Fruit fly (Drosophila melanogaster) whole organism, embryonic: ENCODE data around the gene CG2256.

Experiments
- CG10209 ChIP-seq: fragments of 200-800 bp; sonication (Bioruptor generic); optimal IDR thresholded peaks from 3 replicates; lab custom pipeline; 2017; ENCODE audit warnings: missing biosample characterization, mild to moderate bottlenecking, missing genetic modification characterization, missing genetic modification reagents
- CG10366 ChIP-seq: fragments of 200-800 bp; sonication (Bioruptor generic); IDR thresholded peaks from 2 replicates; pipeline ENCODE4 v1.3.6; 2022; ENCODE audit warnings: missing biosample characterization, missing genetic modification characterization
- CG14441 ChIP-seq: fragments of 200-800 bp; sonication (Bioruptor generic); IDR thresholded peaks from 2 replicates; pipeline ENCODE4 v1.3.6; 2022; ENCODE audit warnings: missing biosample characterization, missing genetic modification characterization
- CG15011 ChIP-seq: fragments of 200-800 bp; sonication (Bioruptor generic); optimal IDR thresholded peaks from 3 replicates; lab custom pipeline; 2018; ENCODE audit warnings: missing biosample characterization, mild to moderate bottlenecking, missing genetic modification characterization
- CG2120 ChIP-seq: fragments of 200-800 bp; sonication (Bioruptor generic); optimal IDR thresholded peaks from 3 replicates; lab custom pipeline; 2016; ENCODE audit warnings: missing biosample characterization, missing genetic modification characterization
- CG31224 ChIP-seq: fragments of 200-800 bp; sonication (Bioruptor generic); IDR thresholded peaks from 2 replicates; pipeline ENCODE4 v1.3.6; 2022; ENCODE audit warnings: missing biosample characterization, missing genetic modification characterization
- CG5245 ChIP-seq: fragments of 200-800 bp; sonication (Bioruptor generic); optimal IDR thresholded peaks from 3 replicates; lab custom pipeline; 2016; ENCODE audit warnings: missing biosample characterization, missing genetic modification characterization
- CG7357 ChIP-seq: fragments of 200-800 bp; sonication (Bioruptor generic); IDR thresholded peaks from 3 replicates; pipeline ENCODE4 v1.3.6; 2022; ENCODE audit warnings: missing biosample characterization, missing genetic modification characterization
- CG7745 ChIP-seq: fragments of 200-800 bp; sonication (Bioruptor generic); optimal IDR thresholded peaks from 2 replicates; lab custom pipeline; 2018; ENCODE audit warnings: missing biosample characterization, mild to moderate bottlenecking, missing genetic modification characterization, moderate library complexity
- CG7839 ChIP-seq: fragments of 200-800 bp; sonication (Bioruptor generic); optimal IDR thresholded peaks from 3 replicates; lab custom pipeline; 2018; ENCODE audit warnings: missing biosample characterization, mild to moderate bottlenecking, missing genetic modification characterization, moderate library complexity
- CG8944 ChIP-seq: fragments of 200-800 bp; sonication (Bioruptor generic); optimal IDR thresholded peaks from 3 replicates; lab custom pipeline; 2016; ENCODE audit warnings: missing biosample characterization, missing genetic modification characterization
- CHES-1-like ChIP-seq: fragments of 200-800 bp; sonication (Bioruptor generic); optimal IDR thresholded peaks from 2 replicates; lab custom pipeline; 2016; ENCODE audit warnings: missing biosample characterization, missing genetic modification characterization
- CrebB ChIP-seq: fragments of 200-800 bp; sonication (Bioruptor generic); optimal IDR thresholded peaks from 3 replicates; lab custom pipeline; 2018; ENCODE audit warnings: missing biosample characterization, mild to moderate bottlenecking, missing genetic modification characterization
- Deaf1 ChIP-seq: fragments of 200-800 bp; optimal IDR thresholded peaks from 3 replicates; lab custom pipeline; 2019; ENCODE audit warnings: missing biosample characterization, mild to moderate bottlenecking, missing genetic modification characterization, moderate library complexity
- Doc3 ChIP-seq: fragments of 200-800 bp; sonication (Bioruptor generic); IDR thresholded peaks from 3 replicates; pipeline ENCODE4 v1.3.6; 2022; ENCODE audit warnings: missing biosample characterization, missing genetic modification characterization; ENCODE audit not compliant: partially characterized antibody
- NfI ChIP-seq: fragments of 200-800 bp; sonication (Bioruptor generic); optimal IDR thresholded peaks from 3 replicates; lab custom pipeline; 2018; ENCODE audit warnings: missing biosample characterization, mild to moderate bottlenecking, missing genetic modification characterization, moderate library complexity
- Rfx ChIP-seq: fragments of 200-800 bp; sonication (Bioruptor generic); IDR thresholded peaks from 2 replicates; pipeline ENCODE4 v1.3.6; 2022; ENCODE audit warnings: missing biosample characterization, missing genetic modification characterization
- Side ChIP-seq: fragments of 200-800 bp; sonication (Bioruptor generic); optimal IDR thresholded peaks from 2 replicates; lab custom pipeline; 2016; ENCODE audit warnings: missing biosample characterization, missing genetic modification characterization
- Sin3A ChIP-seq: fragments of >200 bp; optimal IDR thresholded peaks from 2 replicates; lab custom pipeline; 2018
- Six4 ChIP-seq: fragments of 200-800 bp; sonication (Bioruptor generic); optimal IDR thresholded peaks from 2 replicates; lab custom pipeline; 2016; ENCODE audit warnings: missing biosample characterization, missing genetic modification characterization
- az2 ChIP-seq: fragments of 200-800 bp; sonication (Bioruptor generic); optimal IDR thresholded peaks from 3 replicates; lab custom pipeline; 2016; ENCODE audit warnings: missing biosample characterization, missing genetic modification characterization
- chinmo ChIP-seq: fragments of 200-800 bp; sonication (Bioruptor generic); IDR thresholded peaks from 4 replicates; pipeline ENCODE4 v1.3.6; 2022; ENCODE audit warnings: missing biosample characterization, missing genetic modification characterization; ENCODE audit not compliant: partially characterized antibody
- crol ChIP-seq: fragments of 200-800 bp; sonication (Bioruptor generic); IDR thresholded peaks from 2 replicates; pipeline ENCODE4 v1.3.6; 2022; ENCODE audit warnings: missing biosample characterization, missing genetic modification characterization
- dan ChIP-seq: fragments of 200-800 bp; sonication (Bioruptor generic); IDR thresholded peaks from 2 replicates; pipeline ENCODE4 v1.3.6; 2022; ENCODE audit warnings: missing biosample characterization, missing genetic modification characterization
- danr ChIP-seq: fragments of 200-800 bp; sonication (Bioruptor generic); IDR thresholded peaks from 2 replicates; pipeline ENCODE4 v1.3.6; 2022; ENCODE audit warnings: missing biosample characterization, missing genetic modification characterization
- dm ChIP-seq: fragments of 200-800 bp; sonication (Bioruptor generic); optimal IDR thresholded peaks from 3 replicates; lab custom pipeline; 2016; ENCODE audit warnings: missing biosample characterization, missing genetic modification characterization
- dmrt11E ChIP-seq: fragments of 200-800 bp; sonication (Bioruptor generic); optimal IDR thresholded peaks from 3 replicates; lab custom pipeline; 2018; ENCODE audit warnings: missing biosample characterization, mild to moderate bottlenecking, missing genetic modification characterization, moderate library complexity
- ewg ChIP-seq: fragments of 200-800 bp; sonication (Bioruptor generic); optimal IDR thresholded peaks from 3 replicates; lab custom pipeline; 2017; ENCODE audit warnings: mild to moderate bottlenecking, missing biosample characterization, missing genetic modification reagents, missing genetic modification characterization
- exex ChIP-seq: fragments of 200-800 bp; sonication (Bioruptor generic); optimal IDR thresholded peaks from 4 replicates; lab custom pipeline; 2018; ENCODE audit warnings: missing biosample characterization, mild to moderate bottlenecking, missing genetic modification characterization, moderate library complexity
- grn ChIP-seq: fragments of 200-800 bp; sonication (Bioruptor generic); optimal IDR thresholded peaks from 3 replicates; lab custom pipeline; 2017; ENCODE audit warnings: missing biosample characterization, missing genetic modification characterization
- pan ChIP-seq, 4 experiments: fragments of >200 bp in 3 of 4; fragments of 200-800 bp in 1 of 4; sonication (Bioruptor generic) in 1 of 4; optimal IDR thresholded peaks in 3 of 4; IDR thresholded peaks in 1 of 4; 2 replicates each; pipeline versions ENCODE4 v1.3.6 to Lab custom; 2017 to 2022; ENCODE audit warnings: missing biosample characterization in 2 of 4, missing genetic modification characterization in 2 of 4, mixed read lengths in 1 of 4
- pfk ChIP-seq: fragments of 200-800 bp; sonication (Bioruptor generic); optimal IDR thresholded peaks from 2 replicates; lab custom pipeline; 2018; ENCODE audit warnings: missing biosample characterization, mild to moderate bottlenecking, missing genetic modification characterization, moderate library complexity
- scrt ChIP-seq: fragments of 200-800 bp; sonication (Bioruptor generic); optimal IDR thresholded peaks from 2 replicates; lab custom pipeline; 2018; ENCODE audit warnings: missing biosample characterization, mild to moderate bottlenecking, missing genetic modification characterization, moderate library complexity
- shn ChIP-seq: fragments of 200-800 bp; sonication (Bioruptor generic); optimal IDR thresholded peaks from 3 replicates; lab custom pipeline; 2016; ENCODE audit warnings: missing biosample characterization, missing genetic modification characterization
- sr ChIP-seq: fragments of 200-800 bp; sonication (Bioruptor generic); IDR thresholded peaks from 3 replicates; pipeline ENCODE4 v1.3.6; 2022; ENCODE audit warnings: missing biosample characterization, missing genetic modification characterization
- sug ChIP-seq: fragments of 200-800 bp; optimal IDR thresholded peaks from 2 replicates; lab custom pipeline; 2019; ENCODE audit warnings: missing biosample characterization, mild to moderate bottlenecking, missing genetic modification characterization, moderate library complexity
- trem ChIP-seq: fragments of 200-800 bp; optimal IDR thresholded peaks from 3 replicates; lab custom pipeline; 2019; ENCODE audit warnings: missing biosample characterization, mild to moderate bottlenecking, missing genetic modification characterization, moderate library complexity
- tup ChIP-seq: fragments of 200-800 bp; sonication (Bioruptor generic); optimal IDR thresholded peaks from 2 replicates; lab custom pipeline; 2016; ENCODE audit warnings: missing biosample characterization, mild to moderate bottlenecking, missing genetic modification characterization, moderate library complexity
- wek ChIP-seq: fragments of 200-800 bp; sonication (Bioruptor generic); optimal IDR thresholded peaks from 3 replicates; lab custom pipeline; 2018; ENCODE audit warnings: missing biosample characterization, mild to moderate bottlenecking, missing genetic modification characterization, moderate library complexity

CG2256 gene

DNA sequence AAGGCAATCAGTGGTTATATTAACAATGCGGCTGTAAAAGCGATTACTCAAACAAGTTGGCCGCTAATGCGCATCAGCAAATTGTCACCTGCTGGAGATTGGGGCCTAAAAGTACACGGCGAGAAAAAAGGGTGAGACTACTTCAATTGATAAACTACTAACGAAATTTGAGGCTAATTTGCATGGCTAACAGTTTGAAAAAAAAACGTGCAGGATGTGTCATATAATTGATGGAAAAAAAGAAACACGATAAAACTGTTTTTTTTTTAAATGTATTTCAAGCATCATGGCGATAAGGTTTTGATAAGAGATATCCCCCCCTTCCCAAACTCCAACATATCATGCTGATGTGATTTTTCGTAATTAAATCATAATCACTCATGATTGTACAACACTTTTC is 25.7 kb upstream of the CG2256 start (continued):
- TF ChIP-seq CG15011 (GFP tag; lab: Kevin White, UChicago) (peak; percentile 11), CG2120 (GFP tag; lab: Kevin White, UChicago) (peak; percentile 55), NfI (GFP tag; lab: Kevin White, UChicago) (peak; percentile 39), Sin3A (no peak), CG10209 (GFP tag; lab: Kevin White, UChicago) (peak; percentile 35)

DNA sequence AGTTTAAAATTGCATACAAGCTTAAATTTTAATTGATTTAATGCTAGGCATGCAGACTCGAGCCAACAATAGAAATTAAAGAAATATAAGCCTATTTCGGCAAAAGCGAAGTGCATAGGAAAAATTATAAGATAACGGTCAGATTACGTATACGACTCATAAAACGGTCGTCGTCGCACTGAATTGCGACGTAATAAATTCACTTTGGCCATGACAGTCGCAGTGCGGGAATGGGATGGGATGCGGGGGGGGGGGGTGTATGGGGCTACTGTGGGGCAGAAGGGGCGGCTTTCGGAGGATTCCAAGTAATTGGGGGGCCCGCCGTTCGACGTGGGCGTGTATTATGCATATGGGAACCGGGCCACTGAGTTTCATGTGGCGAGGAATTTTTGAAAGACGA is 24.0 kb upstream of the CG2256 start:
- TF ChIP-seq chinmo (GFP tag; lab: Robert Waterston, UW) (peak; percentile 90; the same call in 2 of the 4 replicates), shn (no peak), trem (tag; lab: Kevin White, UChicago) (no peak), CrebB (no peak), CG31224 (GFP tag; lab: Robert Waterston, UW) (no peak), CG14441 (GFP tag; lab: Robert Waterston, UW) (no peak), az2 (no peak), danr (no peak), CG10366 (GFP tag; lab: Robert Waterston, UW) (no peak), ewg (GFP tag; lab: Kevin White, UChicago) (no peak), dan (GFP tag; lab: Robert Waterston, UW) (no peak), pan (optimal IDR thresholded peaks at IDR 0.05; lab: Kevin White, UChicago) (no peak), pan (GFP tag; optimal IDR thresholded peaks at IDR 0.05 in 1 of 2, IDR thresholded peaks at IDR 0.05 in 1 of 2) (peak in 1 of 2 experiments; percentile 14), CG7745 (tag; lab: Kevin White, UChicago) (no peak), dm (GFP tag; lab: Kevin White, UChicago) (no peak), CHES-1-like (GFP tag; lab: Kevin White, UChicago) (no peak), Side (GFP tag; lab: Kevin White, UChicago) (no peak), Rfx (no peak), CG7839 (no peak), crol (GFP tag; lab: Robert Waterston, UW) (peak; percentile 88), Doc3 (GFP tag; lab: Robert Waterston, UW) (no peak), grn (GFP tag; lab: Kevin White, UChicago) (no peak), scrt (GFP tag; lab: Kevin White, UChicago) (no peak), sr (GFP tag; lab: Robert Waterston, UW) (peak; percentile 15; the same call in 1 of the 3 replicates), sug (tag; lab: Kevin White, UChicago) (peak; percentile 26), CG7357 (GFP tag; lab: Robert Waterston, UW) (no peak), CG8944 (GFP tag; lab: Kevin White, UChicago) (no peak), wek (no peak), Six4 (no peak), dmrt11E (tag; lab: Kevin White, UChicago) (no peak), tup (no peak)

DNA sequence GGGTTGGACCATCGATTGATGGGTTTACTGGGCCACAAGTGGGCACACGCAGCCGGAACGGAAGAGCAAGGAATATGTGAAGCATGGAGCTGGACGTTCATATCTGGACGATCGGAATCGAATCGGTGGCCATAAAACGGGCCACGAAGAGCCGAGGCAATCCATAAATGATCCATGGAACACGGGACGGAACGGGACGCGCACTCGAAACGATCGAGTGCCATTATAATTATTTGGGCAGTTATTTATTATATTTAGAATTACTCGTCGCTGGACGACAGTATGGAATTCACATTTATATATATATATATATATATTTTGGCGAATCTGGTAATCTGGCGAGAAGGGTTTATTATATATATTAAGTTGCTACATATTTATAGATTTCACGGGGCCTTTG is 20.9 kb upstream of the CG2256 start:
- TF ChIP-seq pfk (GFP tag; lab: Kevin White, UChicago), result peak; percentile 87
- TF ChIP-seq exex, result peak; percentile 72
- TF ChIP-seq Deaf1 (tag; lab: Kevin White, UChicago), result peak; percentile 8
- TF ChIP-seq CG5245 (GFP tag; lab: Kevin White, UChicago), result no peak
- TF ChIP-seq, all 482 proteins: peak for 3
